Worm (Caenorhabditis elegans) whole organism, L4 larva: ENCODE measurements around the gene ttr-15.
A peak's percentile ranks its signal among the peaks of the same experiment; 100 is the strongest.

Experiments
- F26F4.8 ChIP-seq: fragments of 200-800 bp; sonication (Bioruptor generic); conservative IDR thresholded peaks from 2 replicates; pipeline ENCODE4 v1.3.6; 2022; ENCODE audit warnings: missing genetic modification characterization, missing compliant biosample characterization
- F37D6.2 ChIP-seq: sonication (generic microtip); optimal IDR thresholded peaks from 2 replicates; lab custom pipeline; 2016; ENCODE audit warnings: mild to moderate bottlenecking, missing genetic modification characterization, missing compliant biosample characterization
- Y48G9A.11 ChIP-seq: fragments of 200-800 bp; sonication (Bioruptor generic); IDR thresholded peaks from 2 replicates; pipeline ENCODE4 v1.3.6; 2022; ENCODE audit warnings: missing genetic modification reagents, missing genetic modification characterization, missing compliant biosample characterization
- Y75B8A.6 ChIP-seq: fragments of 200-800 bp; sonication (Bioruptor generic); IDR thresholded peaks from 2 replicates; pipeline ENCODE4 v1.3.6; 2022; ENCODE audit warnings: missing genetic modification reagents, missing genetic modification characterization, missing compliant biosample characterization
- ZK337.2 ChIP-seq: fragments of 200-800 bp; sonication (Bioruptor generic); IDR thresholded peaks from 2 replicates; pipeline ENCODE4 v1.3.6; 2022; ENCODE audit warnings: missing genetic modification reagents, missing genetic modification characterization, missing compliant biosample characterization
- aha-1 ChIP-seq: fragments of 150-350 bp; peaks from one replicate; lab custom pipeline; 2014; ENCODE audit warnings: missing biosample characterization, missing genetic modification characterization
- arid-1 ChIP-seq: fragments of 200-800 bp; sonication (Bioruptor generic); conservative IDR thresholded peaks from 2 replicates; pipeline ENCODE4 v1.3.6; 2022; ENCODE audit warnings: missing genetic modification reagents, missing genetic modification characterization, missing compliant biosample characterization
- ceh-44 ChIP-seq: fragments of 200-800 bp; sonication (Bioruptor generic); IDR thresholded peaks from 2 replicates; pipeline ENCODE4 v1.3.6; 2022; ENCODE audit warnings: missing genetic modification reagents, missing genetic modification characterization, missing compliant biosample characterization
- ceh-62 ChIP-seq: sonication (generic microtip); optimal IDR thresholded peaks from 2 replicates; lab custom pipeline; 2017; ENCODE audit warnings: missing biosample characterization, missing genetic modification characterization
- ceh-82 ChIP-seq: sonication (generic microtip); optimal IDR thresholded peaks from 2 replicates; lab custom pipeline; 2017; ENCODE audit warnings: missing biosample characterization, missing genetic modification characterization
- ces-1 ChIP-seq: fragments of 150-350 bp; sonication (generic microtip); optimal IDR thresholded peaks from 4 replicates; lab custom pipeline; 2014; ENCODE audit warnings: missing biosample characterization, missing genetic modification reagents, missing genetic modification characterization
- daf-12 ChIP-seq: fragments of 150-350 bp; optimal IDR thresholded peaks from 2 replicates; lab custom pipeline; 2014; ENCODE audit warnings: missing biosample characterization, missing genetic modification reagents, missing genetic modification characterization
- daf-8 ChIP-seq: fragments of 200-800 bp; sonication (Bioruptor generic); IDR thresholded peaks from 2 replicates; pipeline ENCODE4 v1.3.6; 2022; ENCODE audit warnings: missing genetic modification characterization, missing compliant biosample characterization
- dmd-9 ChIP-seq: fragments of 200-800 bp; sonication (Bioruptor generic); IDR thresholded peaks from 2 replicates; pipeline ENCODE4 v1.3.6; 2022; ENCODE audit warnings: missing genetic modification reagents, missing genetic modification characterization, missing compliant biosample characterization
- dve-1 ChIP-seq: sonication (generic microtip); optimal IDR thresholded peaks from 2 replicates; lab custom pipeline; 2017; ENCODE audit warnings: antibody characterized with exemption, mild to moderate bottlenecking, missing genetic modification characterization, missing compliant biosample characterization; ENCODE audit not compliant: insufficient read depth
- fkh-10 ChIP-seq: fragments of 150-350 bp; optimal IDR thresholded peaks from 2 replicates; lab custom pipeline; 2014; ENCODE audit warnings: missing biosample characterization, missing genetic modification reagents, missing genetic modification characterization
- fos-1 ChIP-seq: fragments of 150-350 bp; optimal IDR thresholded peaks from 2 replicates; lab custom pipeline; 2014; ENCODE audit warnings: missing biosample characterization, missing genetic modification characterization
- gei-8 ChIP-seq: fragments of 200-800 bp; sonication (Bioruptor generic); optimal IDR thresholded peaks from 2 replicates; lab custom pipeline; 2018; ENCODE audit warnings: mild to moderate bottlenecking, missing genetic modification characterization, missing compliant biosample characterization
- hlh-11 ChIP-seq: fragments of 200-800 bp; sonication (Bioruptor generic); optimal IDR thresholded peaks from 2 replicates; lab custom pipeline; 2018; ENCODE audit warnings: mild to moderate bottlenecking, missing genetic modification characterization, missing compliant biosample characterization
- hlh-30 ChIP-seq: sonication (generic microtip); optimal IDR thresholded peaks from 2 replicates; lab custom pipeline; 2017; ENCODE audit warnings: antibody characterized with exemption, mild to moderate bottlenecking, missing genetic modification characterization, missing compliant biosample characterization; ENCODE audit not compliant: insufficient read depth
- hmg-1.1 ChIP-seq: fragments of 200-800 bp; sonication (Bioruptor generic); IDR thresholded peaks from 2 replicates; pipeline ENCODE4 v1.3.6; 2022; ENCODE audit warnings: missing genetic modification reagents, missing genetic modification characterization, missing compliant biosample characterization
- jun-1 ChIP-seq: fragments of 150-350 bp; optimal IDR thresholded peaks from 2 replicates; lab custom pipeline; 2014; ENCODE audit warnings: missing biosample characterization, missing genetic modification reagents, missing genetic modification characterization
- lim-7 ChIP-seq: fragments of 200-800 bp; sonication (Bioruptor generic); IDR thresholded peaks from 2 replicates; pipeline ENCODE4 v1.3.6; 2022; ENCODE audit warnings: missing genetic modification characterization, missing compliant biosample characterization
- lin-1 ChIP-seq: fragments of 200-800 bp; sonication (Bioruptor generic); IDR thresholded peaks from 2 replicates; pipeline ENCODE4 v1.3.6; 2022; ENCODE audit warnings: missing genetic modification reagents, missing genetic modification characterization, missing compliant biosample characterization
- lin-29 ChIP-seq: fragments of 200-800 bp; sonication (Bioruptor generic); IDR thresholded peaks from 2 replicates; pipeline ENCODE4 v1.3.6; 2022; ENCODE audit warnings: missing genetic modification reagents, missing genetic modification characterization, missing compliant biosample characterization
- lin-39 ChIP-seq: fragments of 150-350 bp; optimal IDR thresholded peaks from 2 replicates; lab custom pipeline; 2014; ENCODE audit warnings: missing biosample characterization, missing genetic modification reagents, missing genetic modification characterization
- lsy-2 ChIP-seq, 2 experiments: fragments of 150-350 bp in 1 of 2; sonication (generic microtip) in 1 of 2; optimal IDR thresholded peaks; 2 replicates each; lab custom pipeline; 2014 to 2017; ENCODE audit warnings: missing biosample characterization in 2 of 2, missing genetic modification characterization in 2 of 2
- mep-1 ChIP-seq: fragments of 150-350 bp; sonication (generic microtip); optimal IDR thresholded peaks from 3 replicates; lab custom pipeline; 2014; ENCODE audit warnings: missing biosample characterization, missing genetic modification characterization
- mes-2 ChIP-seq: sonication (generic microtip); optimal IDR thresholded peaks from 2 replicates; lab custom pipeline; 2016; ENCODE audit warnings: missing genotype, mild to moderate bottlenecking, missing genetic modification characterization, missing compliant biosample characterization; ENCODE audit not compliant: poor library complexity, severe bottlenecking
- mxl-2 ChIP-seq: fragments of 200-800 bp; sonication (Bioruptor generic); conservative IDR thresholded peaks from 2 replicates; pipeline ENCODE4 v1.3.6; 2022; ENCODE audit warnings: missing genetic modification reagents, missing genetic modification characterization, missing compliant biosample characterization
- nhr-10 ChIP-seq: fragments of 150-350 bp; optimal IDR thresholded peaks from 2 replicates; lab custom pipeline; 2014; ENCODE audit warnings: missing biosample characterization, missing genetic modification characterization
- nhr-102 ChIP-seq: sonication (generic microtip); optimal IDR thresholded peaks from 2 replicates; lab custom pipeline; 2016; ENCODE audit warnings: mild to moderate bottlenecking, missing genetic modification characterization, moderate library complexity, missing compliant biosample characterization
- nhr-11 ChIP-seq: fragments of 150-350 bp; optimal IDR thresholded peaks from 2 replicates; lab custom pipeline; 2014; ENCODE audit warnings: missing biosample characterization, missing genetic modification characterization
- nhr-41 ChIP-seq: fragments of 200-800 bp; sonication (Bioruptor generic); IDR thresholded peaks from 2 replicates; pipeline ENCODE4 v1.3.6; 2022; ENCODE audit warnings: missing genetic modification reagents, missing genetic modification characterization, missing compliant biosample characterization
- nhr-42 ChIP-seq: fragments of 200-800 bp; sonication (Bioruptor generic); IDR thresholded peaks from 2 replicates; pipeline ENCODE4 v1.3.6; 2022; ENCODE audit warnings: missing genetic modification characterization, missing compliant biosample characterization
- nhr-6 ChIP-seq: fragments of 150-350 bp; optimal IDR thresholded peaks from 2 replicates; lab custom pipeline; 2014; ENCODE audit warnings: missing biosample characterization, missing genetic modification characterization
- rbr-2 ChIP-seq: sonication (generic microtip); optimal IDR thresholded peaks from 2 replicates; lab custom pipeline; 2016; ENCODE audit warnings: missing genotype, missing genetic modification characterization, missing compliant biosample characterization
- set-16 ChIP-seq: fragments of 200-800 bp; sonication (Bioruptor generic); IDR thresholded peaks from 2 replicates; pipeline ENCODE4 v1.3.6; 2022; ENCODE audit warnings: missing genetic modification reagents, missing genetic modification characterization, missing compliant biosample characterization
- snpc-4 ChIP-seq: fragments of 150-350 bp; optimal IDR thresholded peaks from 2 replicates; lab custom pipeline; 2014; ENCODE audit warnings: missing biosample characterization, missing genetic modification characterization
- spr-1 ChIP-seq: sonication (generic microtip); optimal IDR thresholded peaks from 2 replicates; lab custom pipeline; 2016; ENCODE audit warnings: mild to moderate bottlenecking, missing genetic modification characterization, missing compliant biosample characterization
- spr-3 ChIP-seq: fragments of 200-800 bp; sonication (Bioruptor generic); optimal IDR thresholded peaks from 2 replicates; lab custom pipeline; 2018; ENCODE audit warnings: mild to moderate bottlenecking, missing genetic modification characterization, missing compliant biosample characterization
- tag-97 ChIP-seq: fragments of 200-800 bp; sonication (Bioruptor generic); IDR thresholded peaks from 2 replicates; pipeline ENCODE4 v1.3.6; 2022; ENCODE audit warnings: missing genetic modification characterization, missing compliant biosample characterization
- unc-130 ChIP-seq: sonication (generic microtip); optimal IDR thresholded peaks from 2 replicates; lab custom pipeline; 2016; ENCODE audit warnings: missing genetic modification reagents, missing genetic modification characterization, missing compliant biosample characterization
- unc-62 ChIP-seq, 3 experiments: fragments of 150-350 bp in 1 of 3; sonication (generic microtip); optimal IDR thresholded peaks in 2 of 3; peaks in 1 of 3; 1 replicate in 1 of 3; 2 replicates in 2 of 3; lab custom pipeline; 2014 to 2017; ENCODE audit warnings: missing biosample characterization in 3 of 3, missing genetic modification characterization in 3 of 3, missing genetic modification reagents in 3 of 3, missing genotype in 1 of 3
- zfp-3 ChIP-seq: fragments of 200-800 bp; sonication (Bioruptor generic); conservative IDR thresholded peaks from 2 replicates; pipeline ENCODE4 v1.3.6; 2022; ENCODE audit warnings: missing genetic modification reagents, missing genetic modification characterization, missing compliant biosample characterization

ttr-15 gene

DNA sequence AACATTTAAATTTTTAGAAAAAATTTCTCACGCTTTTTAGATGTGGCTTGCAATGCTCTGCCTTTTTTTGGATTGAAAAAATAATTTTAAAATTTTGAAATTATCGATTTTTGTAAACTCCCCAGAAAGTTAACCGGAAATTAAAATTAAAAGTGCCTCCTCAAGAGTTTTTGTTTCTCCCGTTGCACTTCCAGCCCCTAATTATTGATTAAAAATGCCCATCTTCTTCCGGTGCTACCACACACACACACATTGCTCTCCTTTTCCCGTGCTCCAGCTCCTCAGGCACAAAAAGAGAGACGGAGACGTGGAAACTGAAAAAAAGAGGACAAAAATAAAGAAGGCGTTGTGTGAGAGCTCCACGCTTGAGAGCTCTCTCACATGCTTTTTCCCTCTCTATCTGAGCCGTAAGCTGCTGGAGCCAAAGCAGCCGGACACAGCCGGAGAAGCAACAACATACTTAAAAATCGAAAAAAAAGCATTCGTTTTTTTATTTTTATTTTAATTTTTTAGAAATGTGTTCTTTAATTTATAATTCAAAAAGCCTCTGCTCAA lies 29.8 kb downstream of the ttr-15 start (continued):
- TF ChIP-seq lin-29 (no peak), nhr-41 (GFP tag; lab: Robert Waterston, UW) (no peak), ceh-82 (tag; lab: Kevin White, UChicago) (no peak), snpc-4 (tag; lab: Kevin White, UChicago) (no peak), daf-12 (tag; lab: Kevin White, UChicago) (no peak), spr-1 (tag; lab: Kevin White, UChicago) (no peak), lin-39 (no peak), jun-1 (tag; lab: Kevin White, UChicago) (no peak), F26F4.8 (GFP tag; lab: Robert Waterston, UW) (no peak), hlh-11 (tag; lab: Kevin White, UChicago) (no peak), ces-1 (GFP tag; lab: Kevin White, UChicago) (no peak), nhr-102 (tag; lab: Kevin White, UChicago) (no peak), hmg-1.1 (GFP tag; lab: Robert Waterston, UW) (0 out of 2 replicates have a peak, but pooled peaks have one; percentile 33), unc-62 (GFP tag; optimal IDR thresholded peaks at IDR 0.05 in 1 of 2; lab: Kevin White, UChicago) (peak in 1 of 2 experiments; percentile 62), unc-62 (tag; optimal IDR thresholded peaks at IDR 0.05; lab: Kevin White, UChicago) (no peak), fkh-10 (peak; percentile 33), hlh-30 (peak; percentile 38), rbr-2 (tag; lab: Kevin White, UChicago) (peak; percentile 15), mxl-2 (GFP tag; lab: Robert Waterston, UW) (no peak), nhr-42 (no peak), daf-8 (GFP tag; lab: Robert Waterston, UW) (no peak), dmd-9 (no peak), arid-1 (GFP tag; lab: Robert Waterston, UW) (no peak), mes-2 (tag; lab: Kevin White, UChicago) (no peak), ceh-62 (tag; lab: Kevin White, UChicago) (no peak), ceh-44 (GFP tag; lab: Robert Waterston, UW) (no peak), lim-7 (no peak), zfp-3 (no peak), lsy-2 (tag; optimal IDR thresholded peaks at IDR 0.05; lab: Kevin White, UChicago) (peak in 1 of 2 experiments; percentile 10), fos-1 (no peak), mep-1 (no peak), set-16 (GFP tag; lab: Robert Waterston, UW) (peak; percentile 24; the same call in 1 of the 2 replicates), tag-97 (GFP tag; lab: Robert Waterston, UW) (no peak), unc-130 (GFP tag; lab: Kevin White, UChicago) (no peak), dve-1 (tag; lab: Kevin White, UChicago) (no peak), nhr-10 (tag; lab: Kevin White, UChicago) (no peak), nhr-11 (tag; lab: Kevin White, UChicago) (no peak), lin-1 (GFP tag; lab: Robert Waterston, UW) (no peak), spr-3 (GFP tag; lab: Kevin White, UChicago) (no peak), Y48G9A.11 (GFP tag; lab: Robert Waterston, UW) (no peak)

DNA sequence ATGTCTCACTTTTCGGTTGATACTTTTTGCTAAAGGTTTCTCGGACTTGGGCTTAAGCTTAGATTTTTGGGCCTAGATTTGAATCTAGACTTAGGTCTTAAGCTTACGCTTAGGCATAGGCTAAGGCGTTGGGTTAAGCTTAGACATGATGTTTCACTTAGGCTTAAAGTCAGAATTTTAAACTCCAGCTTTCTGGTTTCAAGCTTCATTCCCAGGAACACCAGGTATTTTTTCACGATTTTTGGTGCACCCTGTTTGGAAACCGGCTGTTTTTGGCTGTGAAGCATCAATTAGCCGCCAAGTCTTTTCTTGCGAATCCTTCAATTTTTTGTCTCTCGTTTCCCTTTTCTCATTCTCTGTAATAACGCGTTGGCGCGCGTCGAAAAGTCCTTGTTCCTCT lies 36.2 kb downstream of the ttr-15 start:
- no peak for TF ChIP-seq ZK337.2 (GFP tag; lab: Robert Waterston, UW)
- TF ChIP-seq Y75B8A.6 (GFP tag; lab: Robert Waterston, UW): no peak
- peak in 1 of 2 experiments; percentile 95 for TF ChIP-seq unc-62 (GFP tag; optimal IDR thresholded peaks at IDR 0.05 in 1 of 2; lab: Kevin White, UChicago)
- no peak for TF ChIP-seq unc-62 (tag; optimal IDR thresholded peaks at IDR 0.05; lab: Kevin White, UChicago)
- peak; percentile 22 for TF ChIP-seq aha-1 (tag; lab: Kevin White, UChicago)
- TF ChIP-seq Y48G9A.11 (GFP tag; lab: Robert Waterston, UW): no peak
- TF ChIP-seq F37D6.2 (tag; lab: Kevin White, UChicago): no peak
- TF ChIP-seq gei-8: no peak
- no peak for TF ChIP-seq nhr-6 (tag; lab: Kevin White, UChicago)
